Worm (Caenorhabditis elegans) whole organism, mixed stage, embryonic: ENCODE measurements around the gene plpr-1.
A peak's percentile ranks its signal among the peaks of the same experiment; 100 is the strongest.

Source experiments
- M03D4.4 ChIP-seq: sonication (generic microtip); optimal IDR thresholded peaks from 2 replicates; lab custom pipeline; 2017; ENCODE audit warnings: mild to moderate bottlenecking, missing genetic modification characterization, missing compliant biosample characterization
- bed-3 ChIP-seq: fragments of 200-800 bp; sonication (Bioruptor generic); optimal IDR thresholded peaks from 3 replicates; lab custom pipeline; 2018; ENCODE audit warnings: mild to moderate bottlenecking, missing genetic modification characterization, moderate library complexity, missing compliant biosample characterization
- ceh-39 ChIP-seq: fragments of 150-350 bp; optimal IDR thresholded peaks from 2 replicates; lab custom pipeline; 2014; ENCODE audit warnings: missing biosample characterization, missing genetic modification characterization
- ceh-43 ChIP-seq: fragments of 200-800 bp; sonication (Bioruptor generic); optimal IDR thresholded peaks from 2 replicates; lab custom pipeline; 2018; ENCODE audit warnings: mild to moderate bottlenecking, missing genetic modification characterization, moderate library complexity, missing compliant biosample characterization
- ceh-83 ChIP-seq: fragments of 200-800 bp; sonication (Bioruptor generic); optimal IDR thresholded peaks from 2 replicates; lab custom pipeline; 2018; ENCODE audit warnings: mild to moderate bottlenecking, missing genetic modification characterization, missing compliant biosample characterization
- ces-1 ChIP-seq: fragments of 150-350 bp; optimal IDR thresholded peaks from 2 replicates; lab custom pipeline; 2014; ENCODE audit warnings: missing biosample characterization, missing genetic modification reagents, missing genetic modification characterization
- drap-1 ChIP-seq: fragments of 200-800 bp; sonication (Bioruptor generic); optimal IDR thresholded peaks from 3 replicates; lab custom pipeline; 2018; ENCODE audit warnings: mild to moderate bottlenecking, missing genetic modification characterization, missing compliant biosample characterization
- elt-1 ChIP-seq: sonication (generic microtip); optimal IDR thresholded peaks from 2 replicates; lab custom pipeline; 2017; ENCODE audit warnings: missing genetic modification characterization, mild to moderate bottlenecking, missing compliant biosample characterization, antibody characterized with exemption, moderate library complexity, borderline replicate concordance; ENCODE audit not compliant: insufficient read depth
- elt-3 ChIP-seq: fragments of 150-350 bp; optimal IDR thresholded peaks from 2 replicates; lab custom pipeline; 2014; ENCODE audit warnings: missing biosample characterization, missing genetic modification characterization
- flh-1 ChIP-seq: fragments of 200-800 bp; sonication (Bioruptor generic); optimal IDR thresholded peaks from 2 replicates; lab custom pipeline; 2018; ENCODE audit warnings: mild to moderate bottlenecking, missing genetic modification characterization, moderate library complexity, missing compliant biosample characterization
- ham-2 ChIP-seq: fragments of 200-800 bp; sonication (Bioruptor generic); optimal IDR thresholded peaks from 2 replicates; lab custom pipeline; 2018; ENCODE audit warnings: mild to moderate bottlenecking, missing genetic modification characterization, missing compliant biosample characterization
- hlh-1 ChIP-seq: fragments of 150-350 bp; optimal IDR thresholded peaks from 2 replicates; lab custom pipeline; 2014; ENCODE audit warnings: missing biosample characterization, missing genetic modification reagents, missing genetic modification characterization
- lin-13 ChIP-seq: fragments of 150-350 bp; optimal IDR thresholded peaks from 2 replicates; lab custom pipeline; 2014; ENCODE audit warnings: missing biosample characterization, missing genetic modification characterization
- lin-32 ChIP-seq: fragments of 200-800 bp; sonication (Bioruptor generic); optimal IDR thresholded peaks from 2 replicates; lab custom pipeline; 2018; ENCODE audit warnings: mild to moderate bottlenecking, missing genetic modification characterization, missing compliant biosample characterization
- lsy-2 ChIP-seq: fragments of 150-350 bp; optimal IDR thresholded peaks from 2 replicates; lab custom pipeline; 2014; ENCODE audit warnings: missing biosample characterization, missing genetic modification characterization
- mab-5 ChIP-seq: fragments of 150-350 bp; optimal IDR thresholded peaks from 2 replicates; lab custom pipeline; 2014; ENCODE audit warnings: missing biosample characterization, missing genetic modification characterization
- mep-1 ChIP-seq: fragments of 150-350 bp; optimal IDR thresholded peaks from 2 replicates; lab custom pipeline; 2017; ENCODE audit warnings: missing biosample characterization, missing genetic modification reagents, missing genetic modification characterization, inconsistent platforms
- mls-2 ChIP-seq: sonication (generic microtip); optimal IDR thresholded peaks from 2 replicates; lab custom pipeline; 2016; ENCODE audit warnings: mild to moderate bottlenecking, missing genetic modification characterization, moderate library complexity, missing compliant biosample characterization
- nhr-12 ChIP-seq: fragments of 150-350 bp; optimal IDR thresholded peaks from 2 replicates; lab custom pipeline; 2014; ENCODE audit warnings: missing biosample characterization, missing genetic modification characterization
- nhr-2 ChIP-seq: fragments of 150-350 bp; optimal IDR thresholded peaks from 2 replicates; lab custom pipeline; 2014; ENCODE audit warnings: missing biosample characterization, missing genetic modification characterization
- nhr-237 ChIP-seq: fragments of 150-350 bp; optimal IDR thresholded peaks from 2 replicates; lab custom pipeline; 2014; ENCODE audit warnings: missing biosample characterization, missing genetic modification characterization
- nhr-28 ChIP-seq: fragments of 150-350 bp; optimal IDR thresholded peaks from 2 replicates; lab custom pipeline; 2014; ENCODE audit warnings: missing biosample characterization, missing genetic modification characterization
- nhr-76 ChIP-seq: sonication (generic microtip); optimal IDR thresholded peaks from 2 replicates; lab custom pipeline; 2017; ENCODE audit warnings: missing biosample characterization, missing genetic modification characterization
- pha-4 ChIP-seq: fragments of 150-350 bp; optimal IDR thresholded peaks from 2 replicates; lab custom pipeline; 2018; ENCODE audit warnings: missing biosample characterization, missing genetic modification reagents, missing genetic modification characterization
- sem-2 ChIP-seq: fragments of 200-800 bp; sonication (Bioruptor generic); optimal IDR thresholded peaks from 2 replicates; lab custom pipeline; 2018; ENCODE audit warnings: mild to moderate bottlenecking, missing genetic modification characterization, missing compliant biosample characterization
- snpc-4 ChIP-seq: fragments of 150-350 bp; optimal IDR thresholded peaks from 2 replicates; lab custom pipeline; 2014; ENCODE audit warnings: missing biosample characterization, missing genetic modification characterization
- sptf-1 ChIP-seq: sonication (generic microtip); optimal IDR thresholded peaks from 2 replicates; lab custom pipeline; 2017; ENCODE audit warnings: mild to moderate bottlenecking, missing genetic modification characterization, moderate library complexity, missing compliant biosample characterization
- tbx-8 ChIP-seq: fragments of 200-800 bp; sonication (Bioruptor generic); optimal IDR thresholded peaks from 2 replicates; lab custom pipeline; 2018; ENCODE audit warnings: mild to moderate bottlenecking, missing genetic modification characterization, moderate library complexity, missing compliant biosample characterization
- unc-120 ChIP-seq: sonication (generic microtip); optimal IDR thresholded peaks from 2 replicates; lab custom pipeline; 2017; ENCODE audit warnings: missing genetic modification characterization, missing compliant biosample characterization; ENCODE audit not compliant: poor library complexity, severe bottlenecking
- unc-39 ChIP-seq: fragments of 150-350 bp; optimal IDR thresholded peaks from 2 replicates; lab custom pipeline; 2014; ENCODE audit warnings: missing biosample characterization, missing genetic modification characterization
- unc-62 ChIP-seq: fragments of 150-350 bp; optimal IDR thresholded peaks from 2 replicates; lab custom pipeline; 2014; ENCODE audit warnings: missing biosample characterization, missing genetic modification reagents, missing genetic modification characterization
- zip-8 ChIP-seq: fragments of 150-350 bp; optimal IDR thresholded peaks from 2 replicates; lab custom pipeline; 2014; ENCODE audit warnings: missing biosample characterization, missing genetic modification characterization

Gene plpr-1

DNA sequence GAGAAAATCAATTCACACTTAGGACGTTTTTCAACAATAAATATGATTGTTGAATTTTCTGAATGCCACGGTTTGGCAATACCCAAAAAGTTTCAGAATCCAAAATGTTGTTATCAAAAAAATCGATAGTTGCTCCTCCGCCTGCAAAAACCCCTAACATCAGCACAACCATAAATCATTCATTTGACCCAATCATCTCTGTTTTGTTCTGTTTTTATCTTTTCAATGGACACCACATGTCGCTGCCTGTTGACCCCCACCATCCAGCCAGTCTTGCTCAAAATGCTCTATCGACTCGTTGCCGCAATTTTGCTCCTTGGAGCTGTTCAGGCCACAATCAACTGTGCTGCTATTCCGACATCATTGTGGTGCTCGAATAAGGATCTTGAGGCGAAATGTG, 34.1 kb upstream of the plpr-1 start, which contains the start of gene F37H8.5:
Gene F37H8.5, plus strand, starts transcription at position 181 of the 400 bp plus-strand sequence.
- no peak for TF ChIP-seq zip-8 (tag; lab: Kevin White, UChicago)
- TF ChIP-seq elt-1 (tag; lab: Kevin White, UChicago), result no peak
- TF ChIP-seq tbx-8 (GFP tag; lab: Kevin White, UChicago), result no peak
- peak; percentile 68 for TF ChIP-seq hlh-1 (tag; lab: Kevin White, UChicago)
- no peak for TF ChIP-seq ces-1 (GFP tag; lab: Kevin White, UChicago)
- no peak for TF ChIP-seq ceh-43 (GFP tag; lab: Kevin White, UChicago)
- no peak for TF ChIP-seq ceh-83
- no peak for TF ChIP-seq flh-1
- TF ChIP-seq mls-2 (tag; lab: Kevin White, UChicago), result no peak
- no peak for TF ChIP-seq mab-5
- no peak for TF ChIP-seq bed-3
- peak; percentile 13 for TF ChIP-seq unc-62

DNA sequence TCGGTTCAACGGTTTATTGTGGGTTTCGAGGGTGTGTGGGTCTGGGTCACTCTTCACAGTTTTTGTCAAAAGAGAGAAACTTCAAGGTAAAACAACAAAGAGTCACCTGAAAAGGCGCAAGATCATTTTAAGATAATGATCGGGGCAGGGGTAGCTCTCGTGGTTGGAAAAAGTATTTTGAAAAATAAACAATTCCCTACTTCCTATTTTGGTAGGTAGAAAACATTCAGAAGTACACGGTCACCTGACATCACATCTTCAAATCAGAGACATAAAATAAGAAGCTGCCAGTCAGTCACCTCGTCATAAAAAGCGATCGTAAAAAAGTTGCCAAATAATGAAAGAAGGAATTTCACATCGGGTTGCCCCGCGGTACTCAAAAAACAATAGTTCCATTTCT, 29.6 kb upstream of the plpr-1 start:
- TF ChIP-seq ceh-43 (GFP tag; lab: Kevin White, UChicago) (no peak), ceh-39 (tag; lab: Kevin White, UChicago) (no peak), lin-32 (no peak), zip-8 (tag; lab: Kevin White, UChicago) (no peak), mep-1 (no peak), sptf-1 (no peak), nhr-2 (tag; lab: Kevin White, UChicago) (no peak), drap-1 (GFP tag; lab: Kevin White, UChicago) (no peak), lsy-2 (tag; lab: Kevin White, UChicago) (no peak), unc-62 (no peak), pha-4 (tag; lab: Kevin White, UChicago) (no peak), ceh-83 (no peak), lin-13 (tag; lab: Kevin White, UChicago) (no peak), elt-1 (tag; lab: Kevin White, UChicago) (no peak), nhr-76 (tag; lab: Kevin White, UChicago) (no peak)

DNA sequence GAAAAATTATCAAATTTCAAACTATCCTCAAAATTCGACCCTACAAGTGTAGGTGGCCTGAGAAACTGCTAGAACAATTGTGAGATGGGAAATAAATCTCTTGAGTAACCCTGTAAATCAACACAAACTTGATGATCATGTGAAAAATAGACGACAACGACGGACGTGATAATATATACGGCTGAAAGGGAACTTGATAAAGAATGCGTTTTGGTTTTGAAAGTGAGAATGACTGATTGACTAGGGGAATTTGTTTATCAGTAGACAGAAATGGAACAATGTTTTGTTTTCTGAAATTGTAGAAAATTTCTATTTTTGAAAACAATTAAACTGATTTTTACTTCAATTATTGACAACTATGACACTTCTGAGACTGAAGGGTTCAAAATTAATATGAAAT, 28.6 kb upstream of the plpr-1 start:
- TF ChIP-seq nhr-2 (tag; lab: Kevin White, UChicago), result no peak
- no peak for TF ChIP-seq nhr-237
- no peak for TF ChIP-seq lin-13 (tag; lab: Kevin White, UChicago)
- no peak for TF ChIP-seq lsy-2 (tag; lab: Kevin White, UChicago)
- TF ChIP-seq unc-120, result no peak
- no peak for TF ChIP-seq ceh-83
- TF ChIP-seq pha-4 (tag; lab: Kevin White, UChicago), result no peak
- no peak for TF ChIP-seq ceh-43 (GFP tag; lab: Kevin White, UChicago)
- TF ChIP-seq ceh-39 (tag; lab: Kevin White, UChicago), result no peak
- TF ChIP-seq, all 35 proteins: peak for 0

DNA sequence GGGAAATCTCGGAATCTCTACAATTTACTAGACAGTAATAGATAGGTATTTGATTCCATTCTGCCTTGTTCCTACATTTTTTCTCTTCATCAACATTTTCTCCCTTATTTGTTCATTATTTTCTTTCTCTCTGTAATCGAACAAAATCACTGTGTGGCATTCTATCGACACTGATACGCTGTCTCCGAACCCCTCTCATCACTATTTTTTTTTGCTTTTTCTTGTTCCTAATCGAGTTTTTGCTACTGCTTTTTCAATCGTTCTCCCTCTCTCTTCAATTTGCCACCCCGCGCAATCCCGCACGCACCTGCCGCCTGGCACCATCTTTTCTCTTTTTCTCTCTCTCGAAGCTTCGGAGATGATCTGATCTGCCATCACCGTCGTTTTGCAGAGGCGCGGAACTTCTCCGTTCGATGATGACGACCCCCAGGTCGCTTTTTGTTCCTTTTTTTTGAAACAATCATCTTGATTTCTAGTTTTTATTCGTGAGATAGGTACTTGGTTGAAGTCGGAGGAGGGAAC, 21.8 kb upstream of the plpr-1 start:
- TF ChIP-seq drap-1 (GFP tag; lab: Kevin White, UChicago) (no peak), tbx-8 (GFP tag; lab: Kevin White, UChicago) (no peak), zip-8 (tag; lab: Kevin White, UChicago) (no peak), M03D4.4 (tag; lab: Kevin White, UChicago) (no peak), mls-2 (tag; lab: Kevin White, UChicago) (no peak), ceh-83 (no peak), nhr-76 (tag; lab: Kevin White, UChicago) (no peak), nhr-2 (tag; lab: Kevin White, UChicago) (no peak), mab-5 (no peak), nhr-237 (no peak), ceh-43 (GFP tag; lab: Kevin White, UChicago) (no peak), pha-4 (tag; lab: Kevin White, UChicago) (no peak), sem-2 (GFP tag; lab: Kevin White, UChicago) (no peak), sptf-1 (no peak), elt-3 (no peak), unc-62 (no peak)

DNA sequence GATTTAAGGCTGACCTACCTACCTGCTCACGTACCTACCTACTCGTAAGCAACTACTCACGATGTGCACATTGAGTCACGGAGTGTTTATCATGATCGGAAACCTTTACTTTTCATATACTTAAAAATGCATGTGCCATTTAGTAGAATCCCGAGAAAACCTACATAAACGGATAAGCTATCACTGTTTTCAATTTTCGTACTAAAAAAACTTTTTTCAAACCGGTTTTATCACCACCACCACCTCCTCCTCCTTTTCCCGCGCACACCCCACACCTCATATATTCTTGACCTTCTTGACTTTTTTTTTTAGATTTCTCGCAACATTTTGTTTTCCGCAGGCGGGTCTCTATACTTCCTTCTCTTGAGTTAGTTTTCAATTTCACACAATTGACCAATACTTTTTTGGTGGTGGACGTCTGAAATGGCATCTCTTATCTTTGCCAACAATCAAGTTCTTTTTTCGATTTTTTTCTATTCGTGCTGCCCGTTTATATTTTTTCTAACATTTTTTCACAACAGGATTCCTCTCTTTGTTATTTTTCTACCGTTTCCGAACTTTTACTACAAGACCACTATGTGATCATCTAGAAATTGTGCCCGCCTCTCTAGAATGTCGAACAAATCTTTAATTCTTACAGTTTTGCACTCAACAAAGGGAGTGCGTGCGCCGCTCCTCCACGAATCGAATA, 19.4 kb upstream of the plpr-1 start, which contains the start of gene srap-1:
Gene srap-1, plus strand, starts transcription at position 641 of the 691 bp plus-strand sequence.
- TF ChIP-seq sptf-1 (no peak), bed-3 (no peak), nhr-28 (tag; lab: Kevin White, UChicago) (no peak), ham-2 (GFP tag; lab: Kevin White, UChicago) (no peak), lsy-2 (tag; lab: Kevin White, UChicago) (no peak), mep-1 (no peak), nhr-12 (tag; lab: Kevin White, UChicago) (no peak), mab-5 (no peak), ceh-39 (tag; lab: Kevin White, UChicago) (no peak), ceh-43 (GFP tag; lab: Kevin White, UChicago) (no peak), elt-1 (tag; lab: Kevin White, UChicago) (no peak), snpc-4 (tag; lab: Kevin White, UChicago) (no peak), nhr-237 (no peak), unc-39 (no peak)
